Worm (Caenorhabditis elegans) whole organism, L4 larva: ENCODE results near the gene wht-2.

Source experiments
- F26F4.8 ChIP-seq: fragments of 200-800 bp; sonication (Bioruptor generic); conservative IDR thresholded peaks from 2 replicates; pipeline ENCODE4 v1.3.6; 2022; ENCODE audit warnings: missing genetic modification characterization, missing compliant biosample characterization
- F44E2.7 ChIP-seq: fragments of 200-800 bp; sonication (Bioruptor generic); IDR thresholded peaks from 2 replicates; pipeline ENCODE4 v2.1.2; 2022; ENCODE audit warnings: missing genetic modification characterization, missing compliant biosample characterization
- F49E8.2 ChIP-seq: sonication (generic microtip); optimal IDR thresholded peaks from 2 replicates; lab custom pipeline; 2016; ENCODE audit warnings: missing compliant biosample characterization, mild to moderate bottlenecking, missing genetic modification characterization, borderline replicate concordance
- R02D3.7 ChIP-seq: fragments of 150-350 bp; sonication (generic microtip); optimal IDR thresholded peaks from 3 replicates; lab custom pipeline; 2014; ENCODE audit warnings: missing biosample characterization, missing genetic modification characterization
- T20F7.1 ChIP-seq: fragments of 200-800 bp; sonication (Bioruptor generic); optimal IDR thresholded peaks from 2 replicates; lab custom pipeline; 2018; ENCODE audit warnings: mild to moderate bottlenecking, missing genetic modification characterization, missing compliant biosample characterization
- T26A8.4 ChIP-seq: fragments of 200-800 bp; sonication (Bioruptor generic); IDR thresholded peaks from 2 replicates; pipeline ENCODE4 v1.3.6; 2022; ENCODE audit warnings: missing genetic modification characterization, missing compliant biosample characterization
- Y5F2A.4 ChIP-seq: fragments of 200-800 bp; sonication (Bioruptor generic); optimal IDR thresholded peaks from 2 replicates; lab custom pipeline; 2018; ENCODE audit warnings: mild to moderate bottlenecking, missing genetic modification characterization, missing compliant biosample characterization
- aha-1 ChIP-seq: fragments of 150-350 bp; peaks from one replicate; lab custom pipeline; 2014; ENCODE audit warnings: missing biosample characterization, missing genetic modification characterization
- aly-2 ChIP-seq: sonication (generic microtip); optimal IDR thresholded peaks from 2 replicates; lab custom pipeline; 2018; ENCODE audit warnings: missing biosample characterization, missing genetic modification characterization
- ceh-20 ChIP-seq: fragments of 200-800 bp; sonication (Bioruptor generic); IDR thresholded peaks from 2 replicates; pipeline ENCODE4 v1.3.6; 2022; ENCODE audit warnings: missing genetic modification reagents, missing genetic modification characterization, missing compliant biosample characterization
- ceh-62 ChIP-seq: sonication (generic microtip); optimal IDR thresholded peaks from 2 replicates; lab custom pipeline; 2017; ENCODE audit warnings: missing biosample characterization, missing genetic modification characterization
- ces-1 ChIP-seq: fragments of 150-350 bp; sonication (generic microtip); optimal IDR thresholded peaks from 4 replicates; lab custom pipeline; 2014; ENCODE audit warnings: missing biosample characterization, missing genetic modification reagents, missing genetic modification characterization
- ctbp-1 ChIP-seq: fragments of 200-800 bp; sonication (Bioruptor generic); IDR thresholded peaks from 2 replicates; pipeline ENCODE4 v1.3.6; 2022; ENCODE audit warnings: missing genetic modification reagents, missing genetic modification characterization, missing compliant biosample characterization
- daf-12 ChIP-seq: fragments of 150-350 bp; optimal IDR thresholded peaks from 2 replicates; lab custom pipeline; 2014; ENCODE audit warnings: missing biosample characterization, missing genetic modification reagents, missing genetic modification characterization
- dpl-1 ChIP-seq: fragments of 150-350 bp; optimal IDR thresholded peaks from 2 replicates; lab custom pipeline; 2014; ENCODE audit warnings: missing biosample characterization, missing genetic modification reagents, missing genetic modification characterization
- hif-1 ChIP-seq, 2 experiments: sonication (generic microtip); optimal IDR thresholded peaks; 2 replicates each; lab custom pipeline; 2016 to 2017; ENCODE audit warnings: missing compliant biosample characterization in 2 of 2, missing genetic modification characterization in 2 of 2, missing genetic modification reagents in 2 of 2, missing genotype in 2 of 2, mild to moderate bottlenecking in 1 of 2
- hlh-30 ChIP-seq: sonication (generic microtip); optimal IDR thresholded peaks from 2 replicates; lab custom pipeline; 2017; ENCODE audit warnings: antibody characterized with exemption, mild to moderate bottlenecking, missing genetic modification characterization, missing compliant biosample characterization; ENCODE audit not compliant: insufficient read depth
- hmg-1.1 ChIP-seq: fragments of 200-800 bp; sonication (Bioruptor generic); IDR thresholded peaks from 2 replicates; pipeline ENCODE4 v1.3.6; 2022; ENCODE audit warnings: missing genetic modification reagents, missing genetic modification characterization, missing compliant biosample characterization
- lim-7 ChIP-seq: fragments of 200-800 bp; sonication (Bioruptor generic); IDR thresholded peaks from 2 replicates; pipeline ENCODE4 v1.3.6; 2022; ENCODE audit warnings: missing genetic modification characterization, missing compliant biosample characterization
- lin-13 ChIP-seq: fragments of 150-350 bp; optimal IDR thresholded peaks from 2 replicates; lab custom pipeline; 2014; ENCODE audit warnings: missing biosample characterization, missing genetic modification reagents, missing genetic modification characterization
- lin-15B ChIP-seq: fragments of 150-350 bp; sonication (generic microtip); optimal IDR thresholded peaks from 3 replicates; lab custom pipeline; 2014; ENCODE audit warnings: missing biosample characterization, missing genetic modification characterization
- lin-29 ChIP-seq: fragments of 200-800 bp; sonication (Bioruptor generic); IDR thresholded peaks from 2 replicates; pipeline ENCODE4 v1.3.6; 2022; ENCODE audit warnings: missing genetic modification reagents, missing genetic modification characterization, missing compliant biosample characterization
- lin-38 ChIP-seq: fragments of 200-800 bp; sonication (Bioruptor generic); IDR thresholded peaks from 2 replicates; pipeline ENCODE4 v1.3.6; 2022; ENCODE audit warnings: missing genetic modification reagents, missing genetic modification characterization, missing compliant biosample characterization
- madf-9 ChIP-seq: fragments of 200-800 bp; sonication (Bioruptor generic); conservative IDR thresholded peaks from 2 replicates; pipeline ENCODE4 v1.3.6; 2022; ENCODE audit warnings: missing genetic modification reagents, missing genetic modification characterization, missing compliant biosample characterization
- mdl-1 ChIP-seq, 2 experiments: fragments of 150-350 bp in 1 of 2; sonication (generic microtip) in 1 of 2; optimal IDR thresholded peaks; 2 replicates each; lab custom pipeline; 2014 to 2017; ENCODE audit warnings: missing biosample characterization in 2 of 2, missing genetic modification characterization in 2 of 2
- mdt-29 ChIP-seq: fragments of 200-800 bp; sonication (Bioruptor generic); IDR thresholded peaks from 2 replicates; pipeline ENCODE4 v1.3.6; 2022; ENCODE audit warnings: missing genetic modification reagents, missing genetic modification characterization, missing compliant biosample characterization
- mxl-2 ChIP-seq: fragments of 200-800 bp; sonication (Bioruptor generic); conservative IDR thresholded peaks from 2 replicates; pipeline ENCODE4 v1.3.6; 2022; ENCODE audit warnings: missing genetic modification reagents, missing genetic modification characterization, missing compliant biosample characterization
- mxl-3 ChIP-seq: fragments of 200-800 bp; sonication (Bioruptor generic); optimal IDR thresholded peaks from 2 replicates; lab custom pipeline; 2018; ENCODE audit warnings: mild to moderate bottlenecking, missing genetic modification characterization, missing compliant biosample characterization
- nhr-10 ChIP-seq: fragments of 150-350 bp; optimal IDR thresholded peaks from 2 replicates; lab custom pipeline; 2014; ENCODE audit warnings: missing biosample characterization, missing genetic modification characterization
- nhr-102 ChIP-seq: sonication (generic microtip); optimal IDR thresholded peaks from 2 replicates; lab custom pipeline; 2016; ENCODE audit warnings: mild to moderate bottlenecking, missing genetic modification characterization, moderate library complexity, missing compliant biosample characterization
- nhr-11 ChIP-seq: fragments of 150-350 bp; optimal IDR thresholded peaks from 2 replicates; lab custom pipeline; 2014; ENCODE audit warnings: missing biosample characterization, missing genetic modification characterization
- nhr-237 ChIP-seq: sonication (generic microtip); optimal IDR thresholded peaks from 2 replicates; lab custom pipeline; 2017; ENCODE audit warnings: missing biosample characterization, missing genetic modification characterization
- nhr-41 ChIP-seq: fragments of 200-800 bp; sonication (Bioruptor generic); IDR thresholded peaks from 2 replicates; pipeline ENCODE4 v1.3.6; 2022; ENCODE audit warnings: missing genetic modification reagents, missing genetic modification characterization, missing compliant biosample characterization
- nhr-42 ChIP-seq: fragments of 200-800 bp; sonication (Bioruptor generic); IDR thresholded peaks from 2 replicates; pipeline ENCODE4 v1.3.6; 2022; ENCODE audit warnings: missing genetic modification characterization, missing compliant biosample characterization
- nhr-6 ChIP-seq: fragments of 150-350 bp; optimal IDR thresholded peaks from 2 replicates; lab custom pipeline; 2014; ENCODE audit warnings: missing biosample characterization, missing genetic modification characterization
- rbr-2 ChIP-seq: sonication (generic microtip); optimal IDR thresholded peaks from 2 replicates; lab custom pipeline; 2016; ENCODE audit warnings: missing genotype, missing genetic modification characterization, missing compliant biosample characterization
- skn-1 ChIP-seq: fragments of 150-350 bp; optimal IDR thresholded peaks from 2 replicates; lab custom pipeline; 2014; ENCODE audit warnings: missing biosample characterization, missing genetic modification characterization
- snpc-1.2 ChIP-seq: fragments of 200-800 bp; sonication (Bioruptor generic); IDR thresholded peaks from 2 replicates; pipeline ENCODE4 v1.3.6; 2022; ENCODE audit warnings: missing genetic modification reagents, missing genetic modification characterization, missing compliant biosample characterization
- snpc-4 ChIP-seq: fragments of 150-350 bp; optimal IDR thresholded peaks from 2 replicates; lab custom pipeline; 2014; ENCODE audit warnings: missing biosample characterization, missing genetic modification characterization
- spr-3 ChIP-seq: fragments of 200-800 bp; sonication (Bioruptor generic); optimal IDR thresholded peaks from 2 replicates; lab custom pipeline; 2018; ENCODE audit warnings: mild to moderate bottlenecking, missing genetic modification characterization, missing compliant biosample characterization
- tra-1 ChIP-seq: fragments of 200-800 bp; sonication (Bioruptor generic); IDR thresholded peaks from 2 replicates; pipeline ENCODE4 v1.3.6; 2022; ENCODE audit warnings: missing genetic modification reagents, missing genetic modification characterization, missing compliant biosample characterization
- unc-62 ChIP-seq, 3 experiments: fragments of 150-350 bp in 1 of 3; sonication (generic microtip); optimal IDR thresholded peaks in 2 of 3; peaks in 1 of 3; 1 replicate in 1 of 3; 2 replicates in 2 of 3; lab custom pipeline; 2014 to 2017; ENCODE audit warnings: missing biosample characterization in 3 of 3, missing genetic modification characterization in 3 of 3, missing genetic modification reagents in 3 of 3, missing genotype in 1 of 3
- zag-1 ChIP-seq: fragments of 150-350 bp; optimal IDR thresholded peaks from 2 replicates; lab custom pipeline; 2014; ENCODE audit warnings: missing biosample characterization, missing genetic modification characterization
- ztf-11 ChIP-seq: fragments of 150-350 bp; optimal IDR thresholded peaks from 2 replicates; lab custom pipeline; 2014; ENCODE audit warnings: missing biosample characterization, missing genetic modification characterization
- ztf-7 ChIP-seq: fragments of 150-350 bp; optimal IDR thresholded peaks from 2 replicates; lab custom pipeline; 2014; ENCODE audit warnings: missing biosample characterization, missing genetic modification characterization

Gene wht-2

DNA sequence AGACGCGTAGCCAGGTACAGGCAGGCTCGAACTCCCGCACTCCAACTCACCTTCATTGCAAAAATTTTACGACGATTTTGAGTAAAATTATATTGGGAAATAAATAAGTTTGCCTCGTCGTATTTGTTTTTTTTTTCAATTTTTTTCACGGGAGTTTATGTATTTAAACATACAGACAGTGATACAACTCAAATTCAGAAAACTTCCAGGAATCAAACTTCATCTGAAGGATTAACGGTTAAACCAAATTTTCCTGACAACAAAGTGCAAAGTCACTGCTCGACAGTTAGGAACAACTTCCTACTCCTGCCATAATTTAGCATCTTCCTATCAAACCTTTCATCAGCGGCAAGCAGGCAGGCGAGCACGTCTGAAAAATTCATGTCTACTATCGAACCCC, 45.4 kb upstream of the wht-2 start, which contains the start of gene F22B3.8:
TSS of gene F22B3.8 (minus strand) at position 101 of the 400 bp plus-strand sequence.
- TF ChIP-seq unc-62 (GFP tag; optimal IDR thresholded peaks at IDR 0.05 in 1 of 2; lab: Kevin White, UChicago): peak in 1 of 2 experiments; percentile 39
- TF ChIP-seq unc-62 (tag; optimal IDR thresholded peaks at IDR 0.05; lab: Kevin White, UChicago): no peak
- no peak for TF ChIP-seq mxl-3 (GFP tag; lab: Kevin White, UChicago)

ce11 chrIV:11425442-11425841, 44.8 kb upstream of the wht-2 start, which contains the start of gene kin-4:
kin-4 (plus strand) TSS chrIV:11425742.
- TF ChIP-seq nhr-10 (tag; lab: Kevin White, UChicago) (no peak), ctbp-1 (GFP tag; lab: Robert Waterston, UW) (no peak), mdl-1 (tag; optimal IDR thresholded peaks at IDR 0.05; lab: Kevin White, UChicago) (no peak), nhr-102 (tag; lab: Kevin White, UChicago) (no peak), lin-38 (GFP tag; lab: Robert Waterston, UW) (no peak), mdt-29 (GFP tag; lab: Robert Waterston, UW) (no peak), nhr-41 (GFP tag; lab: Robert Waterston, UW) (no peak), lin-15B (tag; lab: Kevin White, UChicago) (no peak), snpc-1.2 (GFP tag; lab: Robert Waterston, UW) (no peak)
- TF ChIP-seq, all 104 proteins: peak for 0

DNA sequence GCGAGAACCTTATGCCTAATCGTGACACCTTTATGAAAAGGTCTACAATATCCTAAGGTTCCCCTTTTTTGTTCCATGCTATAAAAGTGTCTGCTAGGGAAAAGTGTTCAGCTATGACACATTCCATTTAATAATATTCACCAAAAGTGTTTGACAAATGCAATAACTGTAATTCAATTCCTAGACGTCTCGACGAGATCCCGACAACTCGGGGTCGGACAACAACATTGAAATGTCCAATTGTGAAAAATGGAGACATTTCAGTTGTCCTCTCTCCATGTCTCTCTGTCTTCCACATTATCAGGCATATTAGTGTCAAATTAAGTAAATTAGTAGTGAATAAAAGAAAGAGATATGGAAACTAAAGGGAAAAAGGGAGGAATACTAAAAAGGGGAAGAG, 38.8 kb upstream of the wht-2 start:
- no peak for TF ChIP-seq madf-9 (GFP tag; lab: Robert Waterston, UW)
- TF ChIP-seq hlh-30 (tag; lab: Kevin White, UChicago): no peak
- no peak for TF ChIP-seq Y5F2A.4
- TF ChIP-seq skn-1 (tag; lab: Kevin White, UChicago): no peak
- no peak for TF ChIP-seq snpc-1.2 (GFP tag; lab: Robert Waterston, UW)
- no peak for TF ChIP-seq snpc-4
- no peak for TF ChIP-seq hmg-1.1 (GFP tag; lab: Robert Waterston, UW)
- no peak for TF ChIP-seq daf-12 (tag; lab: Kevin White, UChicago)
- TF ChIP-seq rbr-2 (tag; lab: Kevin White, UChicago): no peak
- no peak for TF ChIP-seq ztf-11 (tag; lab: Kevin White, UChicago)
- no peak for TF ChIP-seq mxl-2 (GFP tag; lab: Robert Waterston, UW)
- no peak for TF ChIP-seq spr-3
- TF ChIP-seq tra-1 (GFP tag; lab: Robert Waterston, UW): no peak
- TF ChIP-seq ctbp-1 (GFP tag; lab: Robert Waterston, UW): 0 out of 2 replicates have a peak, but pooled peaks have one; percentile 28
- TF ChIP-seq nhr-237 (tag; lab: Kevin White, UChicago): no peak
- no peak for TF ChIP-seq lin-29 (GFP tag; lab: Robert Waterston, UW)
- TF ChIP-seq ces-1 (GFP tag; lab: Kevin White, UChicago): peak; percentile 28
- no peak for TF ChIP-seq zag-1 (tag; lab: Kevin White, UChicago)

ce11 chrIV:11433709-11434108, 36.5 kb upstream of the wht-2 start:
- peak; percentile 14 for TF ChIP-seq nhr-6
- peak; percentile 61 for TF ChIP-seq ctbp-1 (GFP tag; lab: Robert Waterston, UW)
- peak; percentile 55 for TF ChIP-seq T20F7.1 (GFP tag; lab: Kevin White, UChicago)
- peak; percentile 66 for TF ChIP-seq dpl-1
- no peak for TF ChIP-seq F49E8.2
- TF ChIP-seq nhr-42 (GFP tag; lab: Robert Waterston, UW): no peak
- TF ChIP-seq ces-1 (GFP tag; lab: Kevin White, UChicago): no peak
- TF ChIP-seq zag-1 (tag; lab: Kevin White, UChicago): no peak
- TF ChIP-seq unc-62 (GFP tag; optimal IDR thresholded peaks at IDR 0.05 in 1 of 2; lab: Kevin White, UChicago): peak in 1 of 2 experiments; percentile 21
- no peak for TF ChIP-seq unc-62 (tag; optimal IDR thresholded peaks at IDR 0.05; lab: Kevin White, UChicago)
- peak; percentile 13 for TF ChIP-seq lin-13 (GFP tag; lab: Kevin White, UChicago)
- TF ChIP-seq hif-1 (tag; optimal IDR thresholded peaks at IDR 0.05; lab: Kevin White, UChicago): peak in 1 of 2 experiments; percentile 10
- no peak for TF ChIP-seq R02D3.7 (tag; lab: Kevin White, UChicago)
- TF ChIP-seq ceh-20: peak; percentile 48; the same call in 1 of the 2 replicates
- peak; percentile 79 for TF ChIP-seq rbr-2 (tag; lab: Kevin White, UChicago)
- TF ChIP-seq lim-7 (GFP tag; lab: Robert Waterston, UW): no peak
- TF ChIP-seq nhr-11 (tag; lab: Kevin White, UChicago): peak; percentile 53
- TF ChIP-seq F26F4.8 (GFP tag; lab: Robert Waterston, UW): no peak
- no peak for TF ChIP-seq ceh-62
- TF ChIP-seq ztf-7 (tag; lab: Kevin White, UChicago): no peak
- TF ChIP-seq aha-1 (tag; lab: Kevin White, UChicago): peak; percentile 97
- 0 out of 2 replicates have a peak, but pooled peaks have one; percentile 28 for TF ChIP-seq T26A8.4 (GFP tag; lab: Robert Waterston, UW)
- peak; percentile 45 for TF ChIP-seq hlh-30 (tag; lab: Kevin White, UChicago)
- TF ChIP-seq F44E2.7 (GFP tag; lab: Robert Waterston, UW): no peak
- no peak for TF ChIP-seq aly-2 (tag; lab: Kevin White, UChicago)
